Worm (Caenorhabditis elegans) whole organism, mixed stage, embryonic: ENCODE results near the gene cls-1.

Experiments used
- M03D4.4 ChIP-seq: sonication (generic microtip); optimal IDR thresholded peaks from 2 replicates; lab custom pipeline; 2017; ENCODE audit warnings: mild to moderate bottlenecking, missing genetic modification characterization, missing compliant biosample characterization
- bed-3 ChIP-seq: fragments of 200-800 bp; sonication (Bioruptor generic); optimal IDR thresholded peaks from 3 replicates; lab custom pipeline; 2018; ENCODE audit warnings: mild to moderate bottlenecking, missing genetic modification characterization, moderate library complexity, missing compliant biosample characterization
- blmp-1 ChIP-seq: fragments of 150-350 bp; optimal IDR thresholded peaks from 2 replicates; lab custom pipeline; 2014; ENCODE audit warnings: missing biosample characterization, missing genetic modification characterization
- ceh-39 ChIP-seq: fragments of 150-350 bp; optimal IDR thresholded peaks from 2 replicates; lab custom pipeline; 2014; ENCODE audit warnings: missing biosample characterization, missing genetic modification characterization
- ceh-43 ChIP-seq: fragments of 200-800 bp; sonication (Bioruptor generic); optimal IDR thresholded peaks from 2 replicates; lab custom pipeline; 2018; ENCODE audit warnings: mild to moderate bottlenecking, missing genetic modification characterization, moderate library complexity, missing compliant biosample characterization
- ceh-83 ChIP-seq: fragments of 200-800 bp; sonication (Bioruptor generic); optimal IDR thresholded peaks from 2 replicates; lab custom pipeline; 2018; ENCODE audit warnings: mild to moderate bottlenecking, missing genetic modification characterization, missing compliant biosample characterization
- ces-1 ChIP-seq: fragments of 150-350 bp; optimal IDR thresholded peaks from 2 replicates; lab custom pipeline; 2014; ENCODE audit warnings: missing biosample characterization, missing genetic modification reagents, missing genetic modification characterization
- cnd-1 ChIP-seq: fragments of 200-800 bp; sonication (Bioruptor generic); optimal IDR thresholded peaks from 2 replicates; lab custom pipeline; 2018; ENCODE audit warnings: mild to moderate bottlenecking, missing genetic modification characterization, missing compliant biosample characterization
- drap-1 ChIP-seq: fragments of 200-800 bp; sonication (Bioruptor generic); optimal IDR thresholded peaks from 3 replicates; lab custom pipeline; 2018; ENCODE audit warnings: mild to moderate bottlenecking, missing genetic modification characterization, missing compliant biosample characterization
- elt-1 ChIP-seq: sonication (generic microtip); optimal IDR thresholded peaks from 2 replicates; lab custom pipeline; 2017; ENCODE audit warnings: missing genetic modification characterization, mild to moderate bottlenecking, missing compliant biosample characterization, antibody characterized with exemption, moderate library complexity, borderline replicate concordance; ENCODE audit not compliant: insufficient read depth
- elt-3 ChIP-seq: fragments of 150-350 bp; optimal IDR thresholded peaks from 2 replicates; lab custom pipeline; 2014; ENCODE audit warnings: missing biosample characterization, missing genetic modification characterization
- flh-1 ChIP-seq: fragments of 200-800 bp; sonication (Bioruptor generic); optimal IDR thresholded peaks from 2 replicates; lab custom pipeline; 2018; ENCODE audit warnings: mild to moderate bottlenecking, missing genetic modification characterization, moderate library complexity, missing compliant biosample characterization
- ham-2 ChIP-seq: fragments of 200-800 bp; sonication (Bioruptor generic); optimal IDR thresholded peaks from 2 replicates; lab custom pipeline; 2018; ENCODE audit warnings: mild to moderate bottlenecking, missing genetic modification characterization, missing compliant biosample characterization
- hlh-1 ChIP-seq: fragments of 150-350 bp; optimal IDR thresholded peaks from 2 replicates; lab custom pipeline; 2014; ENCODE audit warnings: missing biosample characterization, missing genetic modification reagents, missing genetic modification characterization
- lin-13 ChIP-seq: fragments of 150-350 bp; optimal IDR thresholded peaks from 2 replicates; lab custom pipeline; 2014; ENCODE audit warnings: missing biosample characterization, missing genetic modification characterization
- lin-32 ChIP-seq: fragments of 200-800 bp; sonication (Bioruptor generic); optimal IDR thresholded peaks from 2 replicates; lab custom pipeline; 2018; ENCODE audit warnings: mild to moderate bottlenecking, missing genetic modification characterization, missing compliant biosample characterization
- lsy-2 ChIP-seq: fragments of 150-350 bp; optimal IDR thresholded peaks from 2 replicates; lab custom pipeline; 2014; ENCODE audit warnings: missing biosample characterization, missing genetic modification characterization
- mab-5 ChIP-seq: fragments of 150-350 bp; optimal IDR thresholded peaks from 2 replicates; lab custom pipeline; 2014; ENCODE audit warnings: missing biosample characterization, missing genetic modification characterization
- mep-1 ChIP-seq: fragments of 150-350 bp; optimal IDR thresholded peaks from 2 replicates; lab custom pipeline; 2017; ENCODE audit warnings: missing biosample characterization, missing genetic modification reagents, missing genetic modification characterization, inconsistent platforms
- mls-2 ChIP-seq: sonication (generic microtip); optimal IDR thresholded peaks from 2 replicates; lab custom pipeline; 2016; ENCODE audit warnings: mild to moderate bottlenecking, missing genetic modification characterization, moderate library complexity, missing compliant biosample characterization
- nhr-12 ChIP-seq: fragments of 150-350 bp; optimal IDR thresholded peaks from 2 replicates; lab custom pipeline; 2014; ENCODE audit warnings: missing biosample characterization, missing genetic modification characterization
- nhr-2 ChIP-seq: fragments of 150-350 bp; optimal IDR thresholded peaks from 2 replicates; lab custom pipeline; 2014; ENCODE audit warnings: missing biosample characterization, missing genetic modification characterization
- nhr-237 ChIP-seq: fragments of 150-350 bp; optimal IDR thresholded peaks from 2 replicates; lab custom pipeline; 2014; ENCODE audit warnings: missing biosample characterization, missing genetic modification characterization
- nhr-28 ChIP-seq: fragments of 150-350 bp; optimal IDR thresholded peaks from 2 replicates; lab custom pipeline; 2014; ENCODE audit warnings: missing biosample characterization, missing genetic modification characterization
- nhr-76 ChIP-seq: sonication (generic microtip); optimal IDR thresholded peaks from 2 replicates; lab custom pipeline; 2017; ENCODE audit warnings: missing biosample characterization, missing genetic modification characterization
- pha-4 ChIP-seq: fragments of 150-350 bp; optimal IDR thresholded peaks from 2 replicates; lab custom pipeline; 2018; ENCODE audit warnings: missing biosample characterization, missing genetic modification reagents, missing genetic modification characterization
- sem-2 ChIP-seq: fragments of 200-800 bp; sonication (Bioruptor generic); optimal IDR thresholded peaks from 2 replicates; lab custom pipeline; 2018; ENCODE audit warnings: mild to moderate bottlenecking, missing genetic modification characterization, missing compliant biosample characterization
- snpc-4 ChIP-seq: fragments of 150-350 bp; optimal IDR thresholded peaks from 2 replicates; lab custom pipeline; 2014; ENCODE audit warnings: missing biosample characterization, missing genetic modification characterization
- sptf-1 ChIP-seq: sonication (generic microtip); optimal IDR thresholded peaks from 2 replicates; lab custom pipeline; 2017; ENCODE audit warnings: mild to moderate bottlenecking, missing genetic modification characterization, moderate library complexity, missing compliant biosample characterization
- tbx-8 ChIP-seq: fragments of 200-800 bp; sonication (Bioruptor generic); optimal IDR thresholded peaks from 2 replicates; lab custom pipeline; 2018; ENCODE audit warnings: mild to moderate bottlenecking, missing genetic modification characterization, moderate library complexity, missing compliant biosample characterization
- unc-120 ChIP-seq: sonication (generic microtip); optimal IDR thresholded peaks from 2 replicates; lab custom pipeline; 2017; ENCODE audit warnings: missing genetic modification characterization, missing compliant biosample characterization; ENCODE audit not compliant: poor library complexity, severe bottlenecking
- unc-39 ChIP-seq: fragments of 150-350 bp; optimal IDR thresholded peaks from 2 replicates; lab custom pipeline; 2014; ENCODE audit warnings: missing biosample characterization, missing genetic modification characterization
- unc-62 ChIP-seq: fragments of 150-350 bp; optimal IDR thresholded peaks from 2 replicates; lab custom pipeline; 2014; ENCODE audit warnings: missing biosample characterization, missing genetic modification reagents, missing genetic modification characterization
- zip-8 ChIP-seq: fragments of 150-350 bp; optimal IDR thresholded peaks from 2 replicates; lab custom pipeline; 2014; ENCODE audit warnings: missing biosample characterization, missing genetic modification characterization
- ztf-11 ChIP-seq: fragments of 150-350 bp; optimal IDR thresholded peaks from 2 replicates; lab custom pipeline; 2014; ENCODE audit warnings: missing biosample characterization, missing genetic modification characterization

cls-1 gene

DNA sequence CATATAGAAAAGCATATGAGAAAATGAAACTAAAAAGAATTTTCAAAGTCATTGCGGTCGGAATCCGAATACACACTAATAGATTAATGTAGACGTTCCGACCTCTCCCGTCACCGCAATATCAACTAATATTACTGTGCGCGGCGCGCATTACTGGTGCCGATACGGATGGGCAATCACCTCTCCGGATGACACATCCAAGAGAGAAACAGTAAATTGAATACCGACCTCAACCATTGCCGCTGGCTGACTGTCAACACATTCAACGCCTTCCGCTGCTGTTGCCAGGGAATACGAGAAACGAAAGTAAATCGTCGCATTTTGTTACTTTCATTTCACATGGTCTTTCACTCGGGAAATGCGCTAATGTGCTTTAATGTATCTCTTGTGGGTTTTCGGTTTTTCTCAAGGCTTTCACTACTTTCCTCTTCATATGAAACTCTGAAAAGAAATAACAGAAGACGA is 13.1 kb upstream of the cls-1 start:
- TF ChIP-seq lin-13 (tag; lab: Kevin White, UChicago) (no peak), sptf-1 (no peak), ceh-43 (no peak), ceh-39 (tag; lab: Kevin White, UChicago) (no peak), ham-2 (GFP tag; lab: Kevin White, UChicago) (peak; percentile 51), nhr-12 (tag; lab: Kevin White, UChicago) (no peak), mep-1 (tag; lab: Kevin White, UChicago) (no peak), ztf-11 (tag; lab: Kevin White, UChicago) (no peak), lsy-2 (no peak), unc-120 (tag; lab: Kevin White, UChicago) (no peak), nhr-2 (tag; lab: Kevin White, UChicago) (no peak), lin-32 (GFP tag; lab: Kevin White, UChicago) (no peak), ceh-83 (GFP tag; lab: Kevin White, UChicago) (no peak), nhr-237 (no peak), pha-4 (tag; lab: Kevin White, UChicago) (no peak), tbx-8 (GFP tag; lab: Kevin White, UChicago) (no peak), ces-1 (no peak), bed-3 (GFP tag; lab: Kevin White, UChicago) (no peak), blmp-1 (tag; lab: Kevin White, UChicago) (peak; percentile 93), unc-62 (no peak), zip-8 (tag; lab: Kevin White, UChicago) (no peak), mls-2 (tag; lab: Kevin White, UChicago) (peak; percentile 59), drap-1 (GFP tag; lab: Kevin White, UChicago) (no peak), unc-39 (no peak), elt-1 (no peak)

DNA sequence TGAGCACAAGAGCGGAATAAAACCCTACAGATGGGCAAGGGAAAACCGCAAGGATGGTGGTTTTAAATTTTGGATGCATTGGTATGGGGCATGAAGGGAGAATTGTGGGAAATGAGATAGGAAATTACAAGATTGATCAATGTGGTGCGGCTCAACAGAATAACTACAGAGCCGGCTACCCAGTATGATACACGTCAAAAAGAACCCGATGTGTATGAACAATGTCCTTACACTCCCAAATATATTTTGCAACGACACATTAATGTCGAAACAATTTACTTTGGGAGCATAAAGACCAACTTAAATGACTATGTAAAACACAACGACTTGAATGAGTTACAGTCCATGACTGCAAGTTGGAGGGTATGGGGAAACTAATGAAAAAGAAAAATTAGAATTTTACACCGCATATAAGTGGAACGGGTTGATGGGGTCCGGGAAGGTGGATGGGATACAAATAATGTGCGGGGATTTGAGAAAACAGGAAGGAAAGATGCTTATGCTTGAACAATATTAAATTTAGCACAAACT is 12.3 kb upstream of the cls-1 start:
- TF ChIP-seq bed-3 (GFP tag; lab: Kevin White, UChicago) = no peak
- TF ChIP-seq zip-8 (tag; lab: Kevin White, UChicago) = no peak
- no peak for TF ChIP-seq ham-2 (GFP tag; lab: Kevin White, UChicago)
- no peak for TF ChIP-seq elt-3 (tag; lab: Kevin White, UChicago)
- no peak for TF ChIP-seq ces-1
- TF ChIP-seq drap-1 (GFP tag; lab: Kevin White, UChicago) = no peak
- TF ChIP-seq mls-2 (tag; lab: Kevin White, UChicago) = no peak
- TF ChIP-seq unc-120 (tag; lab: Kevin White, UChicago) = no peak
- no peak for TF ChIP-seq lin-13 (tag; lab: Kevin White, UChicago)
- TF ChIP-seq snpc-4 = no peak
- TF ChIP-seq mep-1 (tag; lab: Kevin White, UChicago) = no peak
- TF ChIP-seq cnd-1 = no peak
- no peak for TF ChIP-seq ceh-43
- TF ChIP-seq nhr-237 = no peak
- no peak for TF ChIP-seq ceh-83 (GFP tag; lab: Kevin White, UChicago)
- no peak for TF ChIP-seq ztf-11 (tag; lab: Kevin White, UChicago)
- TF ChIP-seq flh-1 (GFP tag; lab: Kevin White, UChicago) = no peak
- TF ChIP-seq, all 35 proteins: peak for 0

DNA sequence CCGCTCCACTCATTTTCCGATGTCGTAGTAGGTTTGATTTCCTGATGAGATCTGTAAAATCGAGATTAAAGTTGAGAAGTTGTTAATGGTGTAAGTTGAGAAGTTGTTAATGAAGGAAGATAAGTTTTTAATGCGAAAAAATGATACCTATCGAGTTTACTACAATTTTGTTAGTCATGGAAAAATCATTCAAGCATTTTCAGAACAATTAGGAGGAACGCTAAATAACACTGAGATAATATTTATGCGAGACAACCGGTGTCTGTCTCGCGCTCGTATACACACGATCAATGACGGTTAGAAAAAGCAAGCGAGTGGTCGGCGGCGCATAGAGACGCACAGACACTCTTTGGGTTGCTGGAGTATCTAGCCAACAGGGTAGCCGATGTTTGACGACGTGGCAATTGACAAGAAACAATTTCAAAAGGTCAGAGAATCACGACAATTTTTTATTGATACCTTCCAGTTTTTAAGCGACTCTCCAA is 10.2 kb upstream of the cls-1 start, which contains the start of gene cgh-1:
cgh-1 (minus strand) TSS at position 51 of the 485 bp plus-strand sequence.
- no peak for TF ChIP-seq lsy-2
- no peak for TF ChIP-seq nhr-28 (tag; lab: Kevin White, UChicago)
- TF ChIP-seq snpc-4 = no peak
- TF ChIP-seq mls-2 (tag; lab: Kevin White, UChicago) = no peak
- TF ChIP-seq nhr-12 (tag; lab: Kevin White, UChicago) = no peak

DNA sequence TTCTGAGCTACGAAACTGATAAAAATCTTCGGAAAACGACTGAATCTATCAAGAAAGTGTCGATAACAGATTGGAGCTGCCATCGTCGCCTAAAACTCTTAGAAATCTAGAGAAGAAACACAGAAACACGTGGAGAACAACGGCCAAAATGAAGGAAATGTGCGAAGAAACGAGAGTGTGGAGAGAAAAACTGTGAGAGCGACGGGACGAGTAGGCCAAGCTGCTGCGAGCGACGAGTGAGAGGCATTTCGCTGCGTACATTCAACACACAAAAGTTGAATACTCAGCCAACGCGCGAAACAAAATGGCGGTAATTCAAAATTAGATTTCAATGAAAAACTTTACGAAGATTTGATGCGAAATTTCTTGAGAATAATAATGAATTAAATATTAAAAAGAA is 9.6 kb upstream of the cls-1 start:
- TF ChIP-seq ham-2 (GFP tag; lab: Kevin White, UChicago) (peak; percentile 65), mab-5 (tag; lab: Kevin White, UChicago) (no peak), tbx-8 (GFP tag; lab: Kevin White, UChicago) (no peak), elt-3 (tag; lab: Kevin White, UChicago) (peak; percentile 24), ceh-83 (GFP tag; lab: Kevin White, UChicago) (no peak), unc-62 (peak; percentile 46), nhr-2 (tag; lab: Kevin White, UChicago) (no peak), zip-8 (tag; lab: Kevin White, UChicago) (no peak), blmp-1 (tag; lab: Kevin White, UChicago) (no peak), unc-39 (no peak), lin-13 (tag; lab: Kevin White, UChicago) (peak; percentile 92), nhr-28 (tag; lab: Kevin White, UChicago) (no peak), elt-1 (no peak), ces-1 (peak; percentile 85), sem-2 (GFP tag; lab: Kevin White, UChicago) (no peak), mep-1 (tag; lab: Kevin White, UChicago) (peak; percentile 97), ztf-11 (tag; lab: Kevin White, UChicago) (peak; percentile 41), bed-3 (GFP tag; lab: Kevin White, UChicago) (no peak), lin-32 (GFP tag; lab: Kevin White, UChicago) (no peak), lsy-2 (peak; percentile 83), pha-4 (tag; lab: Kevin White, UChicago) (peak; percentile 78), flh-1 (GFP tag; lab: Kevin White, UChicago) (no peak), nhr-76 (tag; lab: Kevin White, UChicago) (no peak), nhr-12 (tag; lab: Kevin White, UChicago) (no peak), ceh-39 (tag; lab: Kevin White, UChicago) (peak; percentile 28), nhr-237 (peak; percentile 78), snpc-4 (no peak), sptf-1 (peak; percentile 60), hlh-1 (tag; lab: Kevin White, UChicago) (peak; percentile 57), mls-2 (tag; lab: Kevin White, UChicago) (no peak), drap-1 (GFP tag; lab: Kevin White, UChicago) (peak; percentile 57), M03D4.4 (peak; percentile 3), unc-120 (tag; lab: Kevin White, UChicago) (peak; percentile 23), cnd-1 (peak; percentile 19), ceh-43 (peak; percentile 49)
- TF ChIP-seq, all 35 proteins: peak for 18
